Fruit fly (Drosophila melanogaster) whole organism, embryonic: ENCODE results near the gene CG5535.

Source experiments
- CG10979 ChIP-seq: fragments of 200-800 bp; sonication (Bioruptor generic); optimal IDR thresholded peaks from 2 replicates; lab custom pipeline; 2018; ENCODE audit warnings: missing biosample characterization, mild to moderate bottlenecking, missing genetic modification characterization, moderate library complexity
- CG12236 ChIP-seq: fragments of 200-800 bp; sonication (Bioruptor generic); optimal IDR thresholded peaks from 2 replicates; lab custom pipeline; 2016; ENCODE audit warnings: missing biosample characterization, missing genetic modification characterization
- CG1233 ChIP-seq: fragments of 200-800 bp; sonication (Bioruptor generic); optimal IDR thresholded peaks from 4 replicates; lab custom pipeline; 2018; ENCODE audit warnings: missing biosample characterization, mild to moderate bottlenecking, missing genetic modification characterization
- CG13424 ChIP-seq: fragments of 200-800 bp; sonication (Bioruptor generic); optimal IDR thresholded peaks from 2 replicates; lab custom pipeline; 2019; ENCODE audit warnings: missing biosample characterization, mild to moderate bottlenecking, missing genetic modification characterization, moderate library complexity
- CG14014 ChIP-seq: fragments of 200-800 bp; sonication (Bioruptor generic); IDR thresholded peaks from 2 replicates; pipeline ENCODE4 v1.3.6; 2022; ENCODE audit warnings: missing biosample characterization, missing genetic modification characterization
- CG15073 ChIP-seq: fragments of 200-800 bp; sonication (Bioruptor generic); optimal IDR thresholded peaks from 2 replicates; lab custom pipeline; 2016; ENCODE audit warnings: missing biosample characterization, missing genetic modification characterization
- CG15269 ChIP-seq: fragments of 200-800 bp; sonication (Bioruptor generic); optimal IDR thresholded peaks from 2 replicates; lab custom pipeline; 2018; ENCODE audit warnings: missing biosample characterization, mild to moderate bottlenecking, missing genetic modification characterization, moderate library complexity
- CG17385 ChIP-seq: fragments of 200-800 bp; sonication (Bioruptor generic); optimal IDR thresholded peaks from 3 replicates; lab custom pipeline; 2018; ENCODE audit warnings: missing biosample characterization, mild to moderate bottlenecking, missing genetic modification characterization
- CG2116 ChIP-seq: fragments of 200-800 bp; sonication (Bioruptor generic); optimal IDR thresholded peaks from 3 replicates; lab custom pipeline; 2018; ENCODE audit warnings: missing biosample characterization, mild to moderate bottlenecking, missing genetic modification characterization
- CG2678 ChIP-seq: fragments of 200-800 bp; sonication (Bioruptor generic); optimal IDR thresholded peaks from 3 replicates; lab custom pipeline; 2019; ENCODE audit warnings: missing biosample characterization, mild to moderate bottlenecking, missing genetic modification characterization, moderate library complexity
- CG32767 ChIP-seq: fragments of 200-800 bp; sonication (Bioruptor generic); IDR thresholded peaks from 2 replicates; pipeline ENCODE4 v1.3.6; 2022; ENCODE audit warnings: missing biosample characterization, missing genetic modification characterization
- CG7839 ChIP-seq: fragments of 200-800 bp; sonication (Bioruptor generic); optimal IDR thresholded peaks from 3 replicates; lab custom pipeline; 2018; ENCODE audit warnings: missing biosample characterization, mild to moderate bottlenecking, missing genetic modification characterization, moderate library complexity
- CG7928 ChIP-seq: fragments of 200-800 bp; sonication (Bioruptor generic); optimal IDR thresholded peaks from 2 replicates; lab custom pipeline; 2017; ENCODE audit warnings: missing biosample characterization, mild to moderate bottlenecking, missing genetic modification characterization
- CoRest ChIP-seq: fragments of 200-800 bp; sonication (Bioruptor generic); optimal IDR thresholded peaks from 3 replicates; lab custom pipeline; 2018; ENCODE audit warnings: missing biosample characterization, mild to moderate bottlenecking, missing genetic modification characterization, moderate library complexity
- D19A ChIP-seq: fragments of 200-800 bp; optimal IDR thresholded peaks from 3 replicates; lab custom pipeline; 2019; ENCODE audit warnings: missing biosample characterization, mild to moderate bottlenecking, missing genetic modification characterization, moderate library complexity
- Dad ChIP-seq: fragments of 200-800 bp; sonication (Bioruptor generic); optimal IDR thresholded peaks from 3 replicates; lab custom pipeline; 2016; ENCODE audit warnings: missing biosample characterization, missing genetic modification characterization
- Deaf1 ChIP-seq: fragments of 200-800 bp; optimal IDR thresholded peaks from 3 replicates; lab custom pipeline; 2019; ENCODE audit warnings: missing biosample characterization, mild to moderate bottlenecking, missing genetic modification characterization, moderate library complexity
- Dip3 ChIP-seq: fragments of 200-800 bp; sonication (Bioruptor generic); optimal IDR thresholded peaks from 3 replicates; lab custom pipeline; 2016; ENCODE audit warnings: missing biosample characterization, missing genetic modification characterization
- Ets97D ChIP-seq: fragments of 200-800 bp; sonication (Bioruptor generic); optimal IDR thresholded peaks from 3 replicates; lab custom pipeline; 2016; ENCODE audit warnings: missing biosample characterization, missing genetic modification characterization
- Gug ChIP-seq: fragments of 200-800 bp; sonication (Bioruptor generic); IDR thresholded peaks from 4 replicates; pipeline ENCODE4 v1.3.6; 2022; ENCODE audit warnings: missing biosample characterization, missing genetic modification characterization
- HLH54F ChIP-seq: fragments of 200-800 bp; sonication (Bioruptor generic); optimal IDR thresholded peaks from 3 replicates; lab custom pipeline; 2016; ENCODE audit warnings: missing biosample characterization, missing genetic modification characterization
- MESR4 ChIP-seq: fragments of 200-800 bp; sonication (Bioruptor generic); optimal IDR thresholded peaks from 2 replicates; lab custom pipeline; 2018; ENCODE audit warnings: missing biosample characterization, mild to moderate bottlenecking, missing genetic modification characterization, moderate library complexity
- Mes4 ChIP-seq: fragments of 200-800 bp; sonication (Bioruptor generic); optimal IDR thresholded peaks from 2 replicates; lab custom pipeline; 2016; ENCODE audit warnings: missing biosample characterization, missing genetic modification characterization
- Nf-YC ChIP-seq: fragments of 200-800 bp; optimal IDR thresholded peaks from 3 replicates; lab custom pipeline; 2019; ENCODE audit warnings: missing biosample characterization, mild to moderate bottlenecking, missing genetic modification characterization, moderate library complexity
- Oli ChIP-seq: fragments of 200-800 bp; sonication (Bioruptor generic); optimal IDR thresholded peaks from 2 replicates; lab custom pipeline; 2018; ENCODE audit warnings: missing biosample characterization, mild to moderate bottlenecking, missing genetic modification characterization, moderate library complexity
- Ptx1 ChIP-seq: fragments of 200-800 bp; sonication (Bioruptor generic); IDR thresholded peaks from 2 replicates; pipeline ENCODE4 v1.3.6; 2022; ENCODE audit warnings: missing biosample characterization, missing genetic modification characterization
- Xbp1 ChIP-seq: fragments of 200-800 bp; sonication (Bioruptor generic); optimal IDR thresholded peaks from 3 replicates; lab custom pipeline; 2016; ENCODE audit warnings: missing biosample characterization, mild to moderate bottlenecking, missing genetic modification characterization
- bcd ChIP-seq: fragments of 200-800 bp; sonication (Bioruptor generic); optimal IDR thresholded peaks from 2 replicates; lab custom pipeline; 2017; ENCODE audit warnings: missing biosample characterization, mild to moderate bottlenecking, missing genetic modification characterization
- bsh ChIP-seq, 2 experiments: fragments of 200-800 bp; sonication (Bioruptor generic); optimal IDR thresholded peaks; 2 replicates each; lab custom pipeline; 2017 to 2018; ENCODE audit warnings: mild to moderate bottlenecking in 2 of 2, missing biosample characterization in 2 of 2, missing genetic modification characterization in 2 of 2, moderate library complexity in 1 of 2
- chinmo ChIP-seq: fragments of 200-800 bp; sonication (Bioruptor generic); IDR thresholded peaks from 4 replicates; pipeline ENCODE4 v1.3.6; 2022; ENCODE audit warnings: missing biosample characterization, missing genetic modification characterization; ENCODE audit not compliant: partially characterized antibody
- crp ChIP-seq, 2 experiments: fragments of 200-800 bp; sonication (Bioruptor generic); optimal IDR thresholded peaks; 2 replicates in 1 of 2; 3 replicates in 1 of 2; lab custom pipeline; 2017; ENCODE audit warnings: missing biosample characterization in 2 of 2, missing genetic modification characterization in 2 of 2, mild to moderate bottlenecking in 1 of 2, moderate library complexity in 1 of 2
- dysf ChIP-seq: fragments of 200-800 bp; sonication (Bioruptor generic); IDR thresholded peaks from 3 replicates; pipeline ENCODE4 v1.3.6; 2022; ENCODE audit warnings: missing biosample characterization, missing genetic modification characterization
- fd3F ChIP-seq: fragments of 200-800 bp; sonication (Bioruptor generic); optimal IDR thresholded peaks from 2 replicates; lab custom pipeline; 2018; ENCODE audit warnings: missing biosample characterization, mild to moderate bottlenecking, missing genetic modification characterization, moderate library complexity
- gce ChIP-seq: fragments of 200-800 bp; sonication (Bioruptor generic); IDR thresholded peaks from 3 replicates; pipeline ENCODE4 v1.3.6; 2022; ENCODE audit warnings: missing biosample characterization, missing genetic modification characterization
- gcm2 ChIP-seq: fragments of 200-800 bp; sonication (Bioruptor generic); optimal IDR thresholded peaks from 2 replicates; lab custom pipeline; 2016; ENCODE audit warnings: missing biosample characterization, missing genetic modification characterization
- grau ChIP-seq: fragments of 200-800 bp; optimal IDR thresholded peaks from 3 replicates; lab custom pipeline; 2019; ENCODE audit warnings: missing biosample characterization, mild to moderate bottlenecking, missing genetic modification characterization, moderate library complexity
- jing ChIP-seq: fragments of 200-800 bp; sonication (Bioruptor generic); optimal IDR thresholded peaks from 2 replicates; lab custom pipeline; 2018; ENCODE audit warnings: missing biosample characterization, mild to moderate bottlenecking, missing genetic modification characterization
- mam ChIP-seq: fragments of 200-800 bp; sonication (Bioruptor generic); optimal IDR thresholded peaks from 3 replicates; lab custom pipeline; 2016; ENCODE audit warnings: missing biosample characterization, missing genetic modification characterization
- nau ChIP-seq: fragments of 200-800 bp; sonication (Bioruptor generic); optimal IDR thresholded peaks from 3 replicates; lab custom pipeline; 2017; ENCODE audit warnings: missing biosample characterization, mild to moderate bottlenecking, missing genetic modification characterization, missing genetic modification reagents
- phol ChIP-seq: fragments of 200-800 bp; sonication (Bioruptor generic); optimal IDR thresholded peaks from 3 replicates; lab custom pipeline; 2018; ENCODE audit warnings: missing biosample characterization, mild to moderate bottlenecking, missing genetic modification characterization, moderate library complexity
- pzg ChIP-seq: fragments of 200-800 bp; sonication (Bioruptor generic); optimal IDR thresholded peaks from 3 replicates; lab custom pipeline; 2018; ENCODE audit warnings: missing biosample characterization, mild to moderate bottlenecking, missing genetic modification characterization, moderate library complexity
- row ChIP-seq: fragments of 200-800 bp; sonication (Bioruptor generic); IDR thresholded peaks from 3 replicates; pipeline ENCODE4 v1.3.6; 2022; ENCODE audit warnings: missing biosample characterization, missing genetic modification characterization
- scrt ChIP-seq: fragments of 200-800 bp; sonication (Bioruptor generic); optimal IDR thresholded peaks from 2 replicates; lab custom pipeline; 2018; ENCODE audit warnings: missing biosample characterization, mild to moderate bottlenecking, missing genetic modification characterization, moderate library complexity
- sens ChIP-seq: fragments of 200-800 bp; sonication (Bioruptor generic); peaks from one replicate; lab custom pipeline; 2016; ENCODE audit warnings: missing biosample characterization, missing genetic modification characterization
- sob ChIP-seq: fragments of 200-800 bp; sonication (Bioruptor generic); IDR thresholded peaks from 2 replicates; pipeline ENCODE4 v1.3.6; 2022; ENCODE audit warnings: missing biosample characterization, missing genetic modification characterization
- stwl ChIP-seq: fragments of 200-800 bp; sonication (Bioruptor generic); optimal IDR thresholded peaks from 3 replicates; lab custom pipeline; 2018; ENCODE audit warnings: missing biosample characterization, mild to moderate bottlenecking, missing genetic modification characterization, moderate library complexity
- yki ChIP-seq: fragments of >200 bp; optimal IDR thresholded peaks from 3 replicates; lab custom pipeline; 2018

The CG5535 gene

dm6 chr3L:17842892-17843703 is 13.5 kb downstream of the CG5535 start, which contains the start of gene CG5567 (continued):
- TF ChIP-seq HLH54F (peak; percentile 19), CG15073 (no peak), pzg (GFP tag; lab: Kevin White, UChicago) (peak; percentile 30), CG32767 (peak; percentile 61; the same call in 1 of the 2 replicates), bsh (GFP tag; optimal IDR thresholded peaks at IDR 0.05; lab: Kevin White, UChicago) (peak in 1 of 2 experiments; percentile 23), MESR4 (peak; percentile 74), D19A (peak; percentile 97), Gug (no peak), stwl (tag; lab: Kevin White, UChicago) (peak; percentile 18), chinmo (GFP tag; lab: Robert Waterston, UW) (0 out of 4 replicates have a peak, but pooled peaks have one; percentile 51), phol (tag; lab: Kevin White, UChicago) (peak; percentile 2), sens (GFP tag; lab: Kevin White, UChicago) (peak; percentile 82), gce (GFP tag; lab: Robert Waterston, UW) (no peak), bcd (peak; percentile 2), CG13424 (tag; lab: Kevin White, UChicago) (peak; percentile 15), Xbp1 (GFP tag; lab: Kevin White, UChicago) (peak; percentile 2), Ptx1 (GFP tag; lab: Robert Waterston, UW) (no peak), scrt (GFP tag; lab: Kevin White, UChicago) (peak; percentile 85), mam (GFP tag; lab: Kevin White, UChicago) (peak; percentile 30), CG12236 (GFP tag; lab: Kevin White, UChicago) (no peak), crp (GFP tag; optimal IDR thresholded peaks at IDR 0.05; lab: Kevin White, UChicago) (peak in 1 of 2 experiments; percentile 77), row (GFP tag; lab: Robert Waterston, UW) (peak; percentile 87), jing (GFP tag; lab: Kevin White, UChicago) (no peak), Deaf1 (peak; percentile 54), CG7839 (tag; lab: Kevin White, UChicago) (peak; percentile 42), CoRest (tag; lab: Kevin White, UChicago) (peak; percentile 14), sob (GFP tag; lab: Robert Waterston, UW) (no peak), fd3F (GFP tag; lab: Kevin White, UChicago) (no peak), CG2116 (peak; percentile 2), CG17385 (peak; percentile 18), CG7928 (GFP tag; lab: Kevin White, UChicago) (peak; percentile 10), Nf-YC (tag; lab: Kevin White, UChicago) (peak; percentile 36), CG14014 (0 out of 2 replicates have a peak, but pooled peaks have one; percentile 20), dysf (peak; percentile 38; the same call in 1 of the 3 replicates), Oli (peak; percentile 2), CG1233 (no peak), CG2678 (tag; lab: Kevin White, UChicago) (peak; percentile 32), yki (no peak), Dip3 (GFP tag; lab: Kevin White, UChicago) (no peak), Dad (GFP tag; lab: Kevin White, UChicago) (no peak), gcm2 (GFP tag; lab: Kevin White, UChicago) (no peak), Ets97D (GFP tag; lab: Kevin White, UChicago) (peak; percentile 16), Mes4 (GFP tag; lab: Kevin White, UChicago) (no peak), CG10979 (tag; lab: Kevin White, UChicago) (no peak), CG15269 (peak; percentile 29), grau (tag; lab: Kevin White, UChicago) (peak; percentile 28), nau (GFP tag; lab: Kevin White, UChicago) (no peak)
- TF ChIP-seq, all 482 proteins: peak for 82
